Worm (Caenorhabditis elegans) whole organism, L2 larva: ENCODE measurements around the gene F48B9.8.
A peak's percentile ranks its signal among the peaks of the same experiment; 100 is the strongest.

Experiments
- ZK546.5 ChIP-seq: sonication (generic microtip); optimal IDR thresholded peaks from 2 replicates; lab custom pipeline; 2017; ENCODE audit warnings: missing biosample characterization, missing genetic modification characterization
- ceh-82 ChIP-seq: fragments of 150-350 bp; optimal IDR thresholded peaks from 2 replicates; lab custom pipeline; 2014; ENCODE audit warnings: missing biosample characterization, missing genetic modification characterization
- elt-3 ChIP-seq: sonication (generic microtip); optimal IDR thresholded peaks from 2 replicates; lab custom pipeline; 2017; ENCODE audit warnings: missing biosample characterization, missing genetic modification characterization
- fos-1 ChIP-seq: fragments of 150-350 bp; optimal IDR thresholded peaks from 2 replicates; lab custom pipeline; 2014; ENCODE audit warnings: missing biosample characterization, missing genetic modification characterization
- mab-5 ChIP-seq: fragments of 150-350 bp; optimal IDR thresholded peaks from 2 replicates; lab custom pipeline; 2014; ENCODE audit warnings: missing biosample characterization, missing genetic modification characterization
- mbf-1 ChIP-seq: sonication (generic microtip); optimal IDR thresholded peaks from 2 replicates; lab custom pipeline; 2017; ENCODE audit warnings: missing biosample characterization, missing genetic modification characterization
- nhr-11 ChIP-seq: fragments of 150-350 bp; optimal IDR thresholded peaks from 2 replicates; lab custom pipeline; 2014; ENCODE audit warnings: missing biosample characterization, missing genetic modification characterization

- TF ChIP-seq ZK546.5 (tag; lab: Kevin White, UChicago) = no peak
- no peak for TF ChIP-seq mbf-1 (tag; lab: Kevin White, UChicago)
- TF ChIP-seq elt-3 = no peak
- TF ChIP-seq nhr-11 (tag; lab: Kevin White, UChicago) = no peak
- no peak for TF ChIP-seq ceh-82 (tag; lab: Kevin White, UChicago)
- TF ChIP-seq fos-1 = peak; percentile 55
- TF ChIP-seq mab-5 = no peak
Observed at ce11 chrX:2157855-2158254, 18.4 kb downstream of the F48B9.8 start.
